Fruit fly (Drosophila melanogaster): ENCODE measurements around the gene CG5916.

The CG5916 gene

DNA sequence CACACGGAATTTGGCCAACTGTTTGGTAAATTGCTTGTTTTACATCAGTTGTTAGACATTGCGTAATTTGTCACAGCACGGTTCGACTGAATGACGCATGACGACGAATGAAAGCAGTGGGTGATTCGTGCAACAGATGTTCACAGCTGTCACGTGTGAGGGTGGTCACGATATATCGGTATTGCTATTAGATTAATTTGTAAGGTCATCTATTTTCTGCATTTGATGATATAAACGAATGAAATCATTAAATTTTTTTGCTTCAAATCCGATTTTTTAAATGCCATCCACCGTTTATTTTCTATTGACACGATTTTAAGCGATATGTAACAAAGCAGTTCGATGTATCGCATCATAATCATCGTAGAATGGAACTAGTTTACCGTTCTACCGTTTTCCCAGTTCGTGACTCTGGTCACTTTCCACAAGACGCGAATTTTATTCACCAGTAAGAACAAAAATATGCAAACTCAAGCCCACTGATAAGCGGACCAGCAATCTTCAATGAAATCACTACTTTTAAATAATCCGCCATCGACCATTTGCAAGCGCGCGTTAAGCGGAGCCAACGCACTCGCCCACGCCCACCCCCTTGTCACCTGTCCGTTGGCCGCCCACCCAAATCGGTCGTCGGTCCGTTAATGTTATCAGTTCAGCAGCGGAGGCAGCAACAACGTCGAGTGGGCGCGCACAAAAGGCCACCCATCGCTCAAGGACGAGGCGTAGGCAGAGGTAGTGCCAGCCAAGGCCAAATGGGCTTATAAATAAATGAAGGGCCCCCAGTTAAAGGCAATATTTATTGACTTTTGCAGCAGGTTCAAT lies at the start of gene CG5916, which contains the start of gene Mic26-27:
Gene CG5916 (plus strand): TSS at position 398 of the 822 bp plus-strand sequence.
Gene Mic26-27 (minus strand): TSS at position 224 of the 822 bp plus-strand sequence.
- peak; percentile 70 for TF ChIP-seq CG17801 (GFP tag; optimal IDR thresholded peaks at IDR 0.05; ENCODE audit: partially characterized antibody)

- TF ChIP-seq CG17801 (GFP tag; optimal IDR thresholded peaks at IDR 0.05; ENCODE audit: partially characterized antibody): peak; percentile 98
Measured at dm6 chr3R:16097661-16098329, 49.0 kb upstream of the CG5916 start.

- no peak for TF ChIP-seq CG17801 (GFP tag; optimal IDR thresholded peaks at IDR 0.05; ENCODE audit: partially characterized antibody)
Measured at dm6 chr3R:16098333-16099267, 48.2 kb upstream of the CG5916 start, which contains the start of the genes Mhcl and Akt. TSS of gene Mhcl (minus strand) at chr3R:16098761. TSS of gene Akt (plus strand) at chr3R:16099228.

DNA sequence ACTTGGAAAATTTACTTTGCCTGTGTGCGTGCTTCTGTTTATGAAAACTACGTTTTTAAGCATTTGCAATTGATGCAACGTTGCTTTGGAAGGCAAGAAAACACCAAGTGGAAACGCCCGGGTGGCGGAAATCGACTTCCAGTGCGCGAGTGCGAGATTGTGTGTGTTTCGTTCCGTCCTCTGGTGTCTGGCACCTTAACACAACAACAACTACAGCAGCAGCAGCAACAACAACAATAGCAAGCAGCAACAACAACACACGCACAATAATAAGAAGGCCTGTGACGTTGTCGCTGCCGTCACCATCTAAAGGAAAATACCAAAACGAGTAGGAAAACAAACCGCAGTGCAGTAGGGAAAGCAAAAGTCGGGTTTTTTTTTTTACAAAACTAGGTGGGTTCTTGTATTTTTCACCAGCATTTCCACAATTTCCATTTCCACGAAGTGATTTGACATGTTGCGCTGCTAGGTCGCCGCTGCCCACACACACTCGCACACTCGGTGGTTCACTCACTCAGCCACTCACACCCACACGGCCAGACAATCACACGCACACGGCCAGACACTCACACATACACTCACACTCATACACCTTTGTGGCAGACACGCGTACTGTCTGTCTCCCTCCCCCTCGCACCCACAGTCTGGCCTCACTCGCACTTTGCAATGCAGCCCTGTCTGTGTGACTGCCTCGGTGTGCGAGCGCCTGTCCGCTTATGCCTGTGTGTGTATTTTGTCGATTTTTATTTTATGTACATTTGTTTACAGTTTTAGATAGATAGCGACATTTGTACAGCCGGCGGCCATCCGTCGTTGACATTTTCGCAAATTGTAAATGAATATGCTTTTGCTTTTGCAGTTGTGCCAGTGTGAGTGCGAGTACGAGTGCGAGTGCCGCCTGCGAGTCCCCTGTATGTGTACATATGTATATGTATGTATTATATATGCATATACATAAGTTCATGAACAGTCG lies 47.3 kb upstream of the CG5916 start:
- TF ChIP-seq CG17801 (GFP tag; optimal IDR thresholded peaks at IDR 0.05; ENCODE audit: partially characterized antibody): peak; percentile 11

DNA sequence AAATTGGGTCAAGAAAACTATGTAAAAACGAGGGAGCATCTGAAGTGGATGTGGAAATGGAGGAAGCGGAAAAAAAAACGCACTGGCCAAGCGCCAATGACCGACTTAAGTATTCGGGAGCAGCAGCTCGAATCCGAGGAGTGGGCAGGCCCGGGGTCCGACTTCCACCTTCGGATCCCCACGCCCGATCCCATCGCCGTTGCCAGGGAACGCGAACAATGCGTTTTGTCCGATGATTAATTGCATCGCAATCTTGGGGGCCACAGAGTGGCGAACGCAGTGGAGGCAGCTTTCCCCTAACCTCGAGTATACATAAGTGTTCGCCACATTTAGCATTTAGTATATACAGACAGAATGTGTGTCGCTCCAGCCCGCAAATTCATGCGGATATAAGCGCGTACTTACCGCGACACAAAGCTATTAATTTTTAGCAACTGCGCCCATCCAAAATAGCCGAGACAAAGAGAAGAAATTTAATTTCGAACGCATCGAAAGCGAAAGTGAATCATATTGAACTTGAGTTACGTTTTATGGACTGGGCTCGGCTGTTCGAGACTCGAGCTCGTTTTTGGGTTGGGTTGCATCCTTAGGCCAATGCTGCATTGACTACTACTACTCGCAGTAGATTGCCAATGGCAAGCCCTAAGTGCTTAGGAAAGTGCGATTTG lies 40.9 kb upstream of the CG5916 start:
- no peak for TF ChIP-seq CG17801 (GFP tag; optimal IDR thresholded peaks at IDR 0.05; ENCODE audit: partially characterized antibody)

DNA sequence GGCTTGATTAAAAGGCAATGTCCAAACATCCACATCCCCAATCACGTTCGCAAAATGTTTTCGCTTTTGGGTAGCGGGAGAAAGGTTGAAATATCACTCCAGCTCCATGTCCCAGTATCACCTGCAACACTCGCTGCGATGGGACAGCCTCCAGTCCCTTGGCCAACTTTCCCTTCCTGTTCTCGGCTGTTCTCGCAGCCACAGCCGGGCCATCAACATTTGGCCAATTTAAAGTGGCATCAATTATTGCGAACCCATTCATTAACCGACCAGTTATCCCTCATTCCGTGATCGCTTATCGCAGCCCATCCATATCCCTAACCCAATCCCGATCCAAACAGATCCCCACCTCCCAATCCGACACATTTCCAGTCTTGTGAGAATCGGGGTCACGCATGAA lies 33.7 kb upstream of the CG5916 start:
- TF ChIP-seq CG17801 (GFP tag; optimal IDR thresholded peaks at IDR 0.05; ENCODE audit: partially characterized antibody): no peak

- TF ChIP-seq CG17801 (GFP tag; optimal IDR thresholded peaks at IDR 0.05; ENCODE audit: partially characterized antibody): no peak
Measured at dm6 chr3R:16115861-16116260, 31.0 kb upstream of the CG5916 start, which contains the start of gene Sb. TSS of gene Sb (plus strand) at chr3R:16116161.

dm6 chr3R:16117359-16117758 lies 29.5 kb upstream of the CG5916 start:
- no peak for TF ChIP-seq CG17801 (GFP tag; optimal IDR thresholded peaks at IDR 0.05; ENCODE audit: partially characterized antibody)

DNA sequence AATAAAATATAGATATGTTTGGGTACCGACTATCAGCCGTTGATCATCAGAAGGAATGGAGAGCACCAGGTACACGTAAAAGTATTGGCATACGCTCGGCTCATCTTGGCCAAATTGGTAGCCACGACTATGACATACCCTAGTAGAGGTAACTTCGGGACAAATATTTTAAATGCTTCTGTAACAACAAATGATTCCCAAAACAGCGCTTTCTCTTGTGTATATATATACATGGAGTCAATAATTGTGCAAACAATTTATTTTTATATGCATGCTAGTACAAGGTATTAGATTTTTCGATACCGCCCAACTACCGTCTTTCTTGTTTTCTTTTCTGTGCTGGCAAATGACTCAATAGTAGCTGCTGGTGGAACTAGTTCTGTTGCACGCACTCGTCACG lies 27.4 kb upstream of the CG5916 start:
- TF ChIP-seq CG17801 (GFP tag; optimal IDR thresholded peaks at IDR 0.05; ENCODE audit: partially characterized antibody): no peak

- no peak for TF ChIP-seq CG17801 (GFP tag; optimal IDR thresholded peaks at IDR 0.05; ENCODE audit: partially characterized antibody)
Measured at dm6 chr3R:16128471-16128870, 18.4 kb upstream of the CG5916 start.

- TF ChIP-seq CG17801 (GFP tag; optimal IDR thresholded peaks at IDR 0.05; ENCODE audit: partially characterized antibody): no peak
Measured at dm6 chr3R:16135616-16136015, 11.2 kb upstream of the CG5916 start.

- TF ChIP-seq CG17801 (GFP tag; optimal IDR thresholded peaks at IDR 0.05; ENCODE audit: partially characterized antibody): no peak
Measured at dm6 chr3R:16148712-16149111, 1.9 kb downstream of the CG5916 start.

DNA sequence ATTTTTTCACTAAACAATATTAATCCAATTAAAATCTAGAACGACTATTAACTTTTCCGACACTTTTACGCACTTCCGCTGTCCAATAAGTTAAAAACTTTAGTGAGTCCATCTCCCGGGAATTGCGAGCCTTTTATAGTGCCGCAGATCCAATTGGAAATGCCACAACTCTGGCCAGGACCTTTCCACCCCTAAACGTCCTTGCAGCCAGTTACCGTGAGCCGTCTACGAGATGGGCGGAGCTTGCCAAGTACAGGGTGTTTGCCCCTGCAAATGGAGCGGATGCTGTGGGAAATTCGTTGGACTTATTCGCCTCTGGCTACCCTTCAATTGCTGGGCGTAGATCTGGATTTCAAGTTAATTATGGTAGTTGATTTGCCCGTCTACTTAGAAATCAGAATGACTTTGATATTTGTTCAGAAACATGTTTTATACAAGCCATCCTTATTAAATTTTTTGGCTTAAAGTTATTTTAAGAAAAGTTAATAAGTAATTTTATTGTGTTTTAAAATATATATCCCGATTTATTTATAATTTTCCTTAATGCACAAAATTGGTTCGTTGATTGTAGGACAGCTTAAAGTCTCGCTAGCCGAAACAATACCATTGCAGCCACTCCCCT lies 4.5 kb downstream of the CG5916 start, which contains the start of gene Fer2:
Gene Fer2 (minus strand): TSS at position 74 of the 622 bp plus-strand sequence.
- no peak for TF ChIP-seq CG17801 (GFP tag; optimal IDR thresholded peaks at IDR 0.05; ENCODE audit: partially characterized antibody)
